Fruit fly (Drosophila melanogaster) whole organism, embryonic: Measurements from ENCODE around the gene CG15353.

ENCODE experiments used
- CG10209 ChIP-seq: fragments of 200-800 bp; sonication (Bioruptor generic); optimal IDR thresholded peaks from 3 replicates; lab custom pipeline; 2017; ENCODE audit warnings: missing biosample characterization, mild to moderate bottlenecking, missing genetic modification characterization, missing genetic modification reagents
- CG10654 ChIP-seq: fragments of 200-800 bp; sonication (Bioruptor generic); optimal IDR thresholded peaks from 2 replicates; lab custom pipeline; 2016; ENCODE audit warnings: missing biosample characterization, missing genetic modification characterization
- CG10979 ChIP-seq: fragments of 200-800 bp; sonication (Bioruptor generic); optimal IDR thresholded peaks from 2 replicates; lab custom pipeline; 2018; ENCODE audit warnings: missing biosample characterization, mild to moderate bottlenecking, missing genetic modification characterization, moderate library complexity
- CG11504 ChIP-seq: fragments of 200-800 bp; sonication (Bioruptor generic); optimal IDR thresholded peaks from 3 replicates; lab custom pipeline; 2019; ENCODE audit warnings: missing biosample characterization, mild to moderate bottlenecking, missing genetic modification characterization, moderate library complexity
- CG11560 ChIP-seq: fragments of 200-800 bp; sonication (Bioruptor generic); IDR thresholded peaks from 3 replicates; pipeline ENCODE4 v1.3.6; 2022; ENCODE audit warnings: missing biosample characterization, missing genetic modification characterization
- CG12071 ChIP-seq: fragments of 200-800 bp; sonication (Bioruptor generic); optimal IDR thresholded peaks from 3 replicates; lab custom pipeline; 2018; ENCODE audit warnings: missing biosample characterization, mild to moderate bottlenecking, missing genetic modification characterization
- CG13424 ChIP-seq: fragments of 200-800 bp; sonication (Bioruptor generic); optimal IDR thresholded peaks from 2 replicates; lab custom pipeline; 2019; ENCODE audit warnings: missing biosample characterization, mild to moderate bottlenecking, missing genetic modification characterization, moderate library complexity
- CG13624 ChIP-seq: fragments of 200-800 bp; sonication (Bioruptor generic); optimal IDR thresholded peaks from 2 replicates; lab custom pipeline; 2016; ENCODE audit warnings: missing biosample characterization, missing genetic modification characterization
- CG13894 ChIP-seq: fragments of 200-800 bp; sonication (Bioruptor generic); optimal IDR thresholded peaks from 3 replicates; lab custom pipeline; 2018; ENCODE audit warnings: missing biosample characterization, mild to moderate bottlenecking, missing genetic modification characterization, moderate library complexity
- CG14441 ChIP-seq: fragments of 200-800 bp; sonication (Bioruptor generic); IDR thresholded peaks from 2 replicates; pipeline ENCODE4 v1.3.6; 2022; ENCODE audit warnings: missing biosample characterization, missing genetic modification characterization
- CG14710 ChIP-seq: fragments of 200-800 bp; sonication (Bioruptor generic); optimal IDR thresholded peaks from 3 replicates; lab custom pipeline; 2019; ENCODE audit warnings: missing biosample characterization, mild to moderate bottlenecking, missing genetic modification characterization, moderate library complexity
- CG1602 ChIP-seq: fragments of 200-800 bp; sonication (Bioruptor generic); optimal IDR thresholded peaks from 3 replicates; lab custom pipeline; 2016; ENCODE audit warnings: missing biosample characterization, missing genetic modification characterization
- CG30431 ChIP-seq: fragments of 200-800 bp; sonication (Bioruptor generic); optimal IDR thresholded peaks from 2 replicates; lab custom pipeline; 2017; ENCODE audit warnings: missing biosample characterization, missing genetic modification characterization
- CG3995 ChIP-seq: fragments of 200-800 bp; sonication (Bioruptor generic); optimal IDR thresholded peaks from 3 replicates; lab custom pipeline; 2016; ENCODE audit warnings: missing biosample characterization, missing genetic modification characterization
- CG5245 ChIP-seq: fragments of 200-800 bp; sonication (Bioruptor generic); optimal IDR thresholded peaks from 3 replicates; lab custom pipeline; 2016; ENCODE audit warnings: missing biosample characterization, missing genetic modification characterization
- CG5953 ChIP-seq: fragments of 200-800 bp; sonication (Bioruptor generic); IDR thresholded peaks from 2 replicates; pipeline ENCODE4 v1.3.6; 2022; ENCODE audit warnings: missing biosample characterization, missing genetic modification characterization
- CG6689 ChIP-seq: fragments of 200-800 bp; sonication (Bioruptor generic); IDR thresholded peaks from 2 replicates; pipeline ENCODE4 v1.3.6; 2022; ENCODE audit warnings: missing biosample characterization, missing genetic modification characterization
- CG7786 ChIP-seq: fragments of 200-800 bp; sonication (Bioruptor generic); optimal IDR thresholded peaks from 2 replicates; lab custom pipeline; 2016; ENCODE audit warnings: missing biosample characterization, missing genetic modification characterization
- CG7839 ChIP-seq: fragments of 200-800 bp; sonication (Bioruptor generic); optimal IDR thresholded peaks from 3 replicates; lab custom pipeline; 2018; ENCODE audit warnings: missing biosample characterization, mild to moderate bottlenecking, missing genetic modification characterization, moderate library complexity
- CG8359 ChIP-seq: fragments of 200-800 bp; sonication (Bioruptor generic); optimal IDR thresholded peaks from 2 replicates; lab custom pipeline; 2017; ENCODE audit warnings: missing biosample characterization, mild to moderate bottlenecking, missing genetic modification characterization, borderline replicate concordance
- Camta ChIP-seq: fragments of 200-800 bp; sonication (Bioruptor generic); optimal IDR thresholded peaks from 2 replicates; lab custom pipeline; 2016; ENCODE audit warnings: missing biosample characterization, missing genetic modification characterization
- CoRest ChIP-seq: fragments of 200-800 bp; sonication (Bioruptor generic); optimal IDR thresholded peaks from 3 replicates; lab custom pipeline; 2018; ENCODE audit warnings: missing biosample characterization, mild to moderate bottlenecking, missing genetic modification characterization, moderate library complexity
- Doc3 ChIP-seq: fragments of 200-800 bp; sonication (Bioruptor generic); IDR thresholded peaks from 3 replicates; pipeline ENCODE4 v1.3.6; 2022; ENCODE audit warnings: missing biosample characterization, missing genetic modification characterization; ENCODE audit not compliant: partially characterized antibody
- ERR ChIP-seq: fragments of 200-800 bp; sonication (Bioruptor generic); optimal IDR thresholded peaks from 2 replicates; lab custom pipeline; 2016; ENCODE audit warnings: missing biosample characterization, missing genetic modification characterization
- Ets65A ChIP-seq: fragments of 200-800 bp; sonication (Bioruptor generic); peaks from one replicate; lab custom pipeline; 2016; ENCODE audit warnings: missing biosample characterization, missing genetic modification characterization
- Hmr ChIP-seq: fragments of 200-800 bp; sonication (Bioruptor generic); optimal IDR thresholded peaks from 3 replicates; lab custom pipeline; 2017; ENCODE audit warnings: mild to moderate bottlenecking, missing biosample characterization, missing genetic modification reagents, missing genetic modification characterization
- Hr78 ChIP-seq, 2 experiments: fragments of 200-800 bp in 1 of 2; fragments of >200 bp in 1 of 2; sonication (Bioruptor generic) in 1 of 2; optimal IDR thresholded peaks; 2 replicates each; lab custom pipeline; 2017 to 2019; ENCODE audit warnings: missing biosample characterization in 2 of 2, missing genetic modification characterization in 2 of 2, mild to moderate bottlenecking in 1 of 2, moderate library complexity in 1 of 2
- Lhr ChIP-seq: fragments of 200-800 bp; sonication (Bioruptor generic); optimal IDR thresholded peaks from 3 replicates; lab custom pipeline; 2017; ENCODE audit warnings: mild to moderate bottlenecking, missing biosample characterization, missing genetic modification reagents, missing genetic modification characterization
- MTF-1 ChIP-seq: fragments of 200-800 bp; sonication (Bioruptor generic); optimal IDR thresholded peaks from 2 replicates; lab custom pipeline; 2018; ENCODE audit warnings: missing biosample characterization, mild to moderate bottlenecking, missing genetic modification characterization, borderline replicate concordance
- Oli ChIP-seq: fragments of 200-800 bp; sonication (Bioruptor generic); optimal IDR thresholded peaks from 2 replicates; lab custom pipeline; 2018; ENCODE audit warnings: missing biosample characterization, mild to moderate bottlenecking, missing genetic modification characterization, moderate library complexity
- Pdp1 ChIP-seq, 2 experiments: fragments of 200-800 bp; sonication (Bioruptor generic); optimal IDR thresholded peaks; 3 replicates each; lab custom pipeline; 2016; ENCODE audit warnings: missing biosample characterization in 2 of 2, missing genetic modification characterization in 2 of 2, mild to moderate bottlenecking in 1 of 2, moderate library complexity in 1 of 2
- Sox102F ChIP-seq: fragments of 200-800 bp; sonication (Bioruptor generic); optimal IDR thresholded peaks from 2 replicates; lab custom pipeline; 2018; ENCODE audit warnings: missing biosample characterization, mild to moderate bottlenecking, missing genetic modification characterization, moderate library complexity
- Tbp ChIP-seq: fragments of >200 bp; optimal IDR thresholded peaks from 2 replicates; lab custom pipeline; 2018; ENCODE audit warnings: missing biosample characterization, missing genetic modification characterization
- dimm ChIP-seq: fragments of 200-800 bp; sonication (Bioruptor generic); IDR thresholded peaks from 2 replicates; pipeline ENCODE4 v1.3.6; 2022; ENCODE audit warnings: missing biosample characterization, missing genetic modification characterization
- dysf ChIP-seq: fragments of 200-800 bp; sonication (Bioruptor generic); IDR thresholded peaks from 3 replicates; pipeline ENCODE4 v1.3.6; 2022; ENCODE audit warnings: missing biosample characterization, missing genetic modification characterization
- fd96Cb ChIP-seq: fragments of 200-800 bp; sonication (Bioruptor generic); optimal IDR thresholded peaks from 2 replicates; lab custom pipeline; 2018; ENCODE audit warnings: missing biosample characterization, mild to moderate bottlenecking, missing genetic modification characterization, moderate library complexity
- gem ChIP-seq: fragments of 200-800 bp; sonication (Bioruptor generic); optimal IDR thresholded peaks from 2 replicates; lab custom pipeline; 2019; ENCODE audit warnings: missing biosample characterization, mild to moderate bottlenecking, missing genetic modification characterization, moderate library complexity
- grn ChIP-seq: fragments of 200-800 bp; sonication (Bioruptor generic); optimal IDR thresholded peaks from 3 replicates; lab custom pipeline; 2017; ENCODE audit warnings: missing biosample characterization, missing genetic modification characterization
- kay ChIP-seq: fragments of 200-800 bp; sonication (Bioruptor generic); optimal IDR thresholded peaks from 2 replicates; lab custom pipeline; 2016; ENCODE audit warnings: missing biosample characterization, missing genetic modification characterization
- otp ChIP-seq: fragments of 200-800 bp; sonication (Bioruptor generic); IDR thresholded peaks from 3 replicates; pipeline ENCODE4, ENCODE4 v1.3.6; 2022; ENCODE audit warnings: missing biosample characterization, missing genetic modification characterization
- phol ChIP-seq: fragments of 200-800 bp; sonication (Bioruptor generic); optimal IDR thresholded peaks from 3 replicates; lab custom pipeline; 2018; ENCODE audit warnings: missing biosample characterization, mild to moderate bottlenecking, missing genetic modification characterization, moderate library complexity
- prd ChIP-seq, 3 experiments: fragments of >200 bp in 2 of 3; fragments of 200-800 bp in 1 of 3; sonication (Bioruptor generic) in 1 of 3; optimal IDR thresholded peaks in 2 of 3; IDR thresholded peaks in 1 of 3; 2 replicates in 2 of 3; 3 replicates in 1 of 3; pipeline versions ENCODE4 v1.3.6 to Lab custom; 2017 to 2022; ENCODE audit warnings: missing biosample characterization in 1 of 3, missing genetic modification characterization in 1 of 3
- rib ChIP-seq: fragments of 200-800 bp; sonication (Bioruptor generic); IDR thresholded peaks from 2 replicates; pipeline ENCODE4 v1.3.6; 2022; ENCODE audit warnings: missing biosample characterization, missing genetic modification characterization
- row ChIP-seq: fragments of 200-800 bp; sonication (Bioruptor generic); IDR thresholded peaks from 3 replicates; pipeline ENCODE4 v1.3.6; 2022; ENCODE audit warnings: missing biosample characterization, missing genetic modification characterization
- sisA ChIP-seq: fragments of 200-800 bp; sonication (Bioruptor generic); IDR thresholded peaks from 2 replicates; pipeline ENCODE4 v1.3.6; 2022; ENCODE audit warnings: missing biosample characterization, missing genetic modification characterization
- slou ChIP-seq: fragments of 200-800 bp; sonication (Bioruptor generic); optimal IDR thresholded peaks from 3 replicates; lab custom pipeline; 2016; ENCODE audit warnings: missing biosample characterization, missing genetic modification characterization
- sna ChIP-seq: fragments of 200-800 bp; sonication (Bioruptor generic); IDR thresholded peaks from 2 replicates; pipeline ENCODE4 v1.3.6; 2022; ENCODE audit warnings: missing biosample characterization, missing genetic modification characterization; ENCODE audit not compliant: partially characterized antibody
- twi ChIP-seq: fragments of 200-800 bp; optimal IDR thresholded peaks from 2 replicates; lab custom pipeline; 2019; ENCODE audit warnings: missing biosample characterization, mild to moderate bottlenecking, missing genetic modification characterization, moderate library complexity
- tx ChIP-seq: fragments of 200-800 bp; sonication (Bioruptor generic); optimal IDR thresholded peaks from 2 replicates; lab custom pipeline; 2016; ENCODE audit warnings: missing biosample characterization, missing genetic modification characterization
- wdn ChIP-seq: fragments of 200-800 bp; sonication (Bioruptor generic); IDR thresholded peaks from 2 replicates; pipeline ENCODE4 v1.3.6; 2022; ENCODE audit warnings: missing biosample characterization, missing genetic modification characterization

Gene CG15353

DNA sequence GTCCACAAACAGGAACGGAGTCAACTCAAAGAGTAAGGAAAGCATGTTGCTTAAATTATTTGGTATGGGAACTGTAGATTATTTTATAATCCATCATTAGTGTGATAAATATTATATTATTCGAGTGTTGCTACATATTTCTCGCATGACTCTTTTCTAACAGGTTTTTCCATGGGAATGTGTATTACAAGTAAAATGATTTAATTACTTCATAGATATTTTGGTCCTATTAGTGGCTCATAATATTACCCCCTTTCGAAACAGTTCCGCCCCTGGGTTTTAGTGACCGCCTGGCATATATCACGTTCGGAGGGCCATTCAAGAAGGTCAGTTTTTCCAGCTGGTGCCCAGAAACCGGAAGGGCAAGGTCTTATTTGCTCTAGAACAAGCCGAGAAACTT lies 25.1 kb upstream of the CG15353 start (continued):
- TF ChIP-seq CG6689 (GFP tag; lab: Robert Waterston, UW) (no peak), rib (GFP tag; lab: Robert Waterston, UW) (no peak), gem (no peak), CG30431 (GFP tag; lab: Kevin White, UChicago) (no peak), grn (GFP tag; lab: Kevin White, UChicago) (no peak), phol (tag; lab: Kevin White, UChicago) (peak; percentile 50), twi (tag; lab: Kevin White, UChicago) (peak; percentile 3), CG13894 (tag; lab: Kevin White, UChicago) (no peak), CG10654 (no peak), Tbp (GFP tag; lab: Kevin White, UChicago) (no peak), CG13624 (GFP tag; lab: Kevin White, UChicago) (no peak), row (GFP tag; lab: Robert Waterston, UW) (peak; percentile 48; the same call in 2 of the 3 replicates), CG14441 (no peak), slou (GFP tag; lab: Kevin White, UChicago) (no peak), Oli (tag; lab: Kevin White, UChicago) (no peak), CG3995 (GFP tag; lab: Kevin White, UChicago) (no peak), CG10209 (GFP tag; lab: Kevin White, UChicago) (peak; percentile 3), Ets65A (GFP tag; lab: Kevin White, UChicago) (peak; percentile 91), Sox102F (GFP tag; lab: Kevin White, UChicago) (peak; percentile 5), wdn (no peak), ERR (GFP tag; lab: Kevin White, UChicago) (no peak), CG12071 (no peak), Hr78 (GFP tag; optimal IDR thresholded peaks at IDR 0.05; lab: Kevin White, UChicago) (peak in 1 of 2 experiments; percentile 16), tx (GFP tag; lab: Kevin White, UChicago) (no peak), CG11560 (tag; lab: Robert Waterston, UW) (no peak), MTF-1 (GFP tag; lab: Kevin White, UChicago) (no peak), CG8359 (GFP tag; lab: Kevin White, UChicago) (no peak), dysf (GFP tag; lab: Robert Waterston, UW) (0 out of 3 replicates have a peak, but pooled peaks have one; percentile 33), sisA (no peak), sna (no peak), CG5245 (no peak), CG10979 (peak; percentile 60), CG7839 (tag; lab: Kevin White, UChicago) (peak; percentile 36), dimm (GFP tag; lab: Robert Waterston, UW) (no peak), Lhr (GFP tag; lab: Kevin White, UChicago) (no peak), Doc3 (GFP tag; lab: Robert Waterston, UW) (no peak), CG14710 (peak; percentile 34), Hmr (GFP tag; lab: Kevin White, UChicago) (no peak), CG13424 (tag; lab: Kevin White, UChicago) (peak; percentile 28), otp (GFP tag; lab: Robert Waterston, UW) (0 out of 3 replicates have a peak, but pooled peaks have one; percentile 38), CG7786 (no peak), kay (GFP tag; lab: Kevin White, UChicago) (no peak), Camta (GFP tag; lab: Kevin White, UChicago) (no peak), CG1602 (GFP tag; lab: Kevin White, UChicago) (no peak), CG11504 (tag; lab: Kevin White, UChicago) (peak; percentile 51), CoRest (tag; lab: Kevin White, UChicago) (peak; percentile 38), prd (optimal IDR thresholded peaks at IDR 0.05; lab: Kevin White, UChicago) (no peak), prd (GFP tag; IDR thresholded peaks at IDR 0.05; lab: Robert Waterston, UW) (peak; percentile 47; the same call in 1 of the 3 replicates), CG5953 (GFP tag; lab: Robert Waterston, UW) (no peak), Pdp1 (GFP tag; optimal IDR thresholded peaks at IDR 0.05; lab: Kevin White, UChicago) (peak in 1 of 2 experiments; percentile 12), fd96Cb (tag; lab: Kevin White, UChicago) (peak; percentile 43)
